Fruit fly (Drosophila melanogaster) S2 (cell line): ENCODE measurements around the gene fw.

ENCODE experiments used
- CG8478 ChIP-seq: fragments of >200 bp; optimal IDR thresholded peaks from 2 replicates; lab custom pipeline; 2018
- CTCF ChIP-seq, 2 experiments: fragments of >200 bp; optimal IDR thresholded peaks; 2 replicates each; lab custom pipeline; 2018

- TF ChIP-seq CG8478 (no peak), CTCF (optimal IDR thresholded peaks at IDR 0.05; lab: Kevin White, UChicago) (no peak)
Observed at dm6 chrX:12006678-12007441, 3.1 kb upstream of the fw start, which contains the start of gene CG1806.
